Worm (Caenorhabditis elegans) whole organism, L3 larva: ENCODE results near the gene emre-1.
A peak's percentile ranks its signal among the peaks of the same experiment; 100 is the strongest.

Experiments used
- R02D3.7 ChIP-seq: fragments of 150-350 bp; optimal IDR thresholded peaks from 2 replicates; lab custom pipeline; 2014; ENCODE audit warnings: missing biosample characterization, missing genetic modification characterization
- ZK546.5 ChIP-seq: sonication (generic microtip); optimal IDR thresholded peaks from 2 replicates; lab custom pipeline; 2017; ENCODE audit warnings: missing biosample characterization, missing genetic modification characterization
- aly-2 ChIP-seq: fragments of 150-350 bp; optimal IDR thresholded peaks from 2 replicates; lab custom pipeline; 2014; ENCODE audit warnings: missing biosample characterization, missing genetic modification characterization
- ama-1 ChIP-seq: fragments of 150-350 bp; optimal IDR thresholded peaks from 2 replicates; lab custom pipeline; 2018
- ceh-16 ChIP-seq: sonication (generic microtip); optimal IDR thresholded peaks from 2 replicates; lab custom pipeline; 2017; ENCODE audit warnings: missing biosample characterization, missing genetic modification characterization
- ceh-28 ChIP-seq: fragments of 150-350 bp; optimal IDR thresholded peaks from 2 replicates; lab custom pipeline; 2014; ENCODE audit warnings: missing biosample characterization, missing genetic modification reagents, missing genetic modification characterization
- ceh-82 ChIP-seq: fragments of 150-350 bp; optimal IDR thresholded peaks from 2 replicates; lab custom pipeline; 2014; ENCODE audit warnings: missing biosample characterization, missing genetic modification characterization
- ceh-9 ChIP-seq: sonication (generic microtip); optimal IDR thresholded peaks from 2 replicates; lab custom pipeline; 2018; ENCODE audit warnings: missing biosample characterization, missing genetic modification characterization
- daf-12 ChIP-seq: fragments of 150-350 bp; optimal IDR thresholded peaks from 2 replicates; lab custom pipeline; 2014; ENCODE audit warnings: missing biosample characterization, missing genetic modification reagents, missing genetic modification characterization
- egl-27 ChIP-seq: sonication (generic microtip); optimal IDR thresholded peaks from 4 replicates; lab custom pipeline; 2017; ENCODE audit warnings: missing biosample characterization, missing genetic modification reagents, missing genetic modification characterization
- egl-5 ChIP-seq: fragments of 150-350 bp; optimal IDR thresholded peaks from 2 replicates; lab custom pipeline; 2017; ENCODE audit warnings: missing biosample characterization, missing genetic modification reagents, missing genetic modification characterization, inconsistent platforms
- elt-1 ChIP-seq: fragments of 150-350 bp; optimal IDR thresholded peaks from 2 replicates; lab custom pipeline; 2014; ENCODE audit warnings: missing biosample characterization, missing genetic modification characterization
- elt-2 ChIP-seq: sonication (generic microtip); optimal IDR thresholded peaks from 2 replicates; lab custom pipeline; 2016; ENCODE audit warnings: missing genetic modification reagents, mild to moderate bottlenecking, missing genetic modification characterization, missing compliant biosample characterization
- elt-3 ChIP-seq, 3 experiments: fragments of 150-350 bp in 1 of 3; sonication (generic microtip) in 2 of 3; optimal IDR thresholded peaks; 2 replicates in 2 of 3; 4 replicates in 1 of 3; lab custom pipeline; 2014 to 2017; ENCODE audit warnings: missing biosample characterization in 3 of 3, missing genetic modification characterization in 3 of 3
- eor-1 ChIP-seq, 2 experiments: fragments of 150-350 bp; optimal IDR thresholded peaks; 2 replicates each; lab custom pipeline; 2014 to 2018; ENCODE audit warnings: missing biosample characterization in 2 of 2, missing genetic modification characterization in 2 of 2
- fkh-10 ChIP-seq: sonication (generic microtip); optimal IDR thresholded peaks from 2 replicates; lab custom pipeline; 2017; ENCODE audit warnings: missing biosample characterization, missing genetic modification reagents, missing genetic modification characterization
- fkh-2 ChIP-seq: fragments of 150-350 bp; optimal IDR thresholded peaks from 2 replicates; lab custom pipeline; 2014; ENCODE audit warnings: missing biosample characterization, missing genetic modification reagents, missing genetic modification characterization
- fos-1 ChIP-seq: fragments of 150-350 bp; optimal IDR thresholded peaks from 2 replicates; lab custom pipeline; 2014; ENCODE audit warnings: missing biosample characterization, missing genetic modification characterization
- hmg-11 ChIP-seq: sonication (generic microtip); optimal IDR thresholded peaks from 2 replicates; lab custom pipeline; 2016; ENCODE audit warnings: missing genetic modification characterization, missing compliant biosample characterization
- jun-1 ChIP-seq: fragments of 150-350 bp; optimal IDR thresholded peaks from 2 replicates; lab custom pipeline; 2014; ENCODE audit warnings: missing biosample characterization, missing genetic modification reagents, missing genetic modification characterization
- lin-15B ChIP-seq: fragments of 150-350 bp; optimal IDR thresholded peaks from 2 replicates; lab custom pipeline; 2014; ENCODE audit warnings: missing biosample characterization, missing genetic modification characterization
- lin-39 ChIP-seq: fragments of 150-350 bp; optimal IDR thresholded peaks from 2 replicates; lab custom pipeline; 2018; ENCODE audit warnings: missing biosample characterization, missing genetic modification reagents, missing genetic modification characterization
- lsy-12 ChIP-seq: sonication (generic microtip); optimal IDR thresholded peaks from 2 replicates; lab custom pipeline; 2016; ENCODE audit warnings: mild to moderate bottlenecking, missing genetic modification characterization, missing compliant biosample characterization
- mdl-1 ChIP-seq: fragments of 150-350 bp; optimal IDR thresholded peaks from 2 replicates; lab custom pipeline; 2014; ENCODE audit warnings: missing biosample characterization, missing genetic modification characterization
- mml-1 ChIP-seq: fragments of 150-350 bp; sonication (generic microtip); optimal IDR thresholded peaks from 3 replicates; lab custom pipeline; 2014; ENCODE audit warnings: missing biosample characterization, missing genetic modification characterization
- nfya-1 ChIP-seq: sonication (generic microtip); optimal IDR thresholded peaks from 2 replicates; lab custom pipeline; 2017; ENCODE audit warnings: missing genetic modification characterization, mild to moderate bottlenecking, missing compliant biosample characterization, antibody characterized with exemption, moderate library complexity; ENCODE audit not compliant: insufficient read depth
- nhr-11 ChIP-seq: fragments of 150-350 bp; optimal IDR thresholded peaks from 2 replicates; lab custom pipeline; 2014; ENCODE audit warnings: missing biosample characterization, missing genetic modification characterization
- nhr-12 ChIP-seq: fragments of 150-350 bp; optimal IDR thresholded peaks from 2 replicates; lab custom pipeline; 2014; ENCODE audit warnings: missing biosample characterization, missing genetic modification characterization
- nhr-23 ChIP-seq: fragments of 150-350 bp; optimal IDR thresholded peaks from 2 replicates; lab custom pipeline; 2014; ENCODE audit warnings: missing biosample characterization, missing genetic modification reagents, missing genetic modification characterization
- nhr-237 ChIP-seq: fragments of 150-350 bp; optimal IDR thresholded peaks from 2 replicates; lab custom pipeline; 2014; ENCODE audit warnings: missing biosample characterization, missing genetic modification characterization
- nhr-25 ChIP-seq: sonication (generic microtip); optimal IDR thresholded peaks from 2 replicates; lab custom pipeline; 2017; ENCODE audit warnings: missing biosample characterization, missing genetic modification characterization
- nhr-28 ChIP-seq: fragments of 150-350 bp; optimal IDR thresholded peaks from 2 replicates; lab custom pipeline; 2014; ENCODE audit warnings: missing biosample characterization, missing genetic modification characterization
- nhr-43 ChIP-seq: sonication (generic microtip); optimal IDR thresholded peaks from 2 replicates; lab custom pipeline; 2016; ENCODE audit warnings: mild to moderate bottlenecking, missing genetic modification characterization, missing compliant biosample characterization; ENCODE audit not compliant: poor library complexity, severe bottlenecking
- nhr-67 ChIP-seq: fragments of 150-350 bp; optimal IDR thresholded peaks from 2 replicates; lab custom pipeline; 2014; ENCODE audit warnings: missing biosample characterization, missing genetic modification characterization
- nhr-76 ChIP-seq: fragments of 150-350 bp; sonication (generic microtip); optimal IDR thresholded peaks from 5 replicates; lab custom pipeline; 2014; ENCODE audit warnings: missing biosample characterization, missing genetic modification characterization
- nhr-77 ChIP-seq: fragments of 150-350 bp; optimal IDR thresholded peaks from 2 replicates; lab custom pipeline; 2014; ENCODE audit warnings: missing biosample characterization, missing genetic modification characterization
- pha-4 ChIP-seq: fragments of 150-350 bp; optimal IDR thresholded peaks from 2 replicates; lab custom pipeline; 2014; ENCODE audit warnings: missing biosample characterization, missing genetic modification reagents, missing genetic modification characterization
- pqm-1 ChIP-seq: fragments of 150-350 bp; optimal IDR thresholded peaks from 2 replicates; lab custom pipeline; 2017; ENCODE audit warnings: missing biosample characterization, missing genetic modification characterization, inconsistent platforms
- skn-1 ChIP-seq: fragments of 150-350 bp; optimal IDR thresholded peaks from 2 replicates; lab custom pipeline; 2014; ENCODE audit warnings: missing biosample characterization, missing genetic modification characterization
- snpc-4 ChIP-seq: fragments of 150-350 bp; optimal IDR thresholded peaks from 2 replicates; lab custom pipeline; 2014; ENCODE audit warnings: missing biosample characterization, missing genetic modification characterization
- tbx-2 ChIP-seq: sonication (generic microtip); optimal IDR thresholded peaks from 2 replicates; lab custom pipeline; 2016; ENCODE audit warnings: mild to moderate bottlenecking, missing genetic modification characterization, missing compliant biosample characterization
- unc-39 ChIP-seq: sonication (generic microtip); optimal IDR thresholded peaks from 4 replicates; lab custom pipeline; 2017; ENCODE audit warnings: missing biosample characterization, missing genetic modification characterization
- unc-62 ChIP-seq: fragments of 150-350 bp; sonication (generic microtip); optimal IDR thresholded peaks from 4 replicates; lab custom pipeline; 2014; ENCODE audit warnings: missing biosample characterization, missing genetic modification reagents, missing genetic modification characterization
- zag-1 ChIP-seq: fragments of 150-350 bp; optimal IDR thresholded peaks from 2 replicates; lab custom pipeline; 2014; ENCODE audit warnings: missing biosample characterization, missing genetic modification characterization
- ztf-11 ChIP-seq: fragments of 150-350 bp; optimal IDR thresholded peaks from 2 replicates; lab custom pipeline; 2014; ENCODE audit warnings: missing biosample characterization, missing genetic modification characterization
- ztf-4 ChIP-seq: fragments of 150-350 bp; optimal IDR thresholded peaks from 2 replicates; lab custom pipeline; 2014; ENCODE audit warnings: missing biosample characterization, missing genetic modification characterization

emre-1 gene

ce11 chrX:14975467-14976167 lies 3.9 kb upstream of the emre-1 start, which contains the start of gene F20D1.3 (continued):
- no peak for TF ChIP-seq unc-62 (GFP tag; lab: Kevin White, UChicago)
- TF ChIP-seq fkh-10 (GFP tag; lab: Kevin White, UChicago) = no peak
- no peak for TF ChIP-seq elt-3 (tag; optimal IDR thresholded peaks at IDR 0.05; lab: Kevin White, UChicago)
- TF ChIP-seq aly-2 = no peak

- TF ChIP-seq nhr-25 (tag; lab: Kevin White, UChicago) (no peak), daf-12 (tag; lab: Kevin White, UChicago) (no peak), fos-1 (tag; lab: Kevin White, UChicago) (no peak), ZK546.5 (no peak), nhr-12 (tag; lab: Kevin White, UChicago) (no peak), egl-27 (tag; lab: Kevin White, UChicago) (no peak), nfya-1 (tag; lab: Kevin White, UChicago) (no peak), ceh-82 (tag; lab: Kevin White, UChicago) (no peak), fkh-2 (tag; lab: Kevin White, UChicago) (no peak)
Observed at ce11 chrX:14976840-14977534, 2.5 kb upstream of the emre-1 start.

- TF ChIP-seq mdl-1 (tag; lab: Kevin White, UChicago) (no peak), ZK546.5 (no peak), nhr-28 (tag; lab: Kevin White, UChicago) (no peak), eor-1 (tag; optimal IDR thresholded peaks at IDR 0.05; lab: Kevin White, UChicago) (no peak), egl-5 (no peak), nhr-77 (tag; lab: Kevin White, UChicago) (no peak), nhr-23 (no peak), jun-1 (tag; lab: Kevin White, UChicago) (no peak), ceh-9 (no peak), unc-39 (tag; lab: Kevin White, UChicago) (no peak), aly-2 (no peak), tbx-2 (tag; lab: Kevin White, UChicago) (no peak), fkh-2 (tag; lab: Kevin White, UChicago) (no peak), daf-12 (tag; lab: Kevin White, UChicago) (no peak), elt-2 (peak; percentile 2), R02D3.7 (tag; lab: Kevin White, UChicago) (no peak), lin-15B (no peak), nhr-43 (tag; lab: Kevin White, UChicago) (peak; percentile 37), skn-1 (tag; lab: Kevin White, UChicago) (no peak), ztf-11 (tag; lab: Kevin White, UChicago) (no peak), pha-4 (tag; lab: Kevin White, UChicago) (peak; percentile 70), nhr-25 (tag; lab: Kevin White, UChicago) (peak; percentile 4), lin-39 (tag; lab: Kevin White, UChicago) (peak; percentile 24), nhr-76 (tag; lab: Kevin White, UChicago) (no peak), pqm-1 (no peak), ztf-4 (tag; lab: Kevin White, UChicago) (no peak), nhr-237 (tag; lab: Kevin White, UChicago) (no peak), nhr-67 (tag; lab: Kevin White, UChicago) (no peak), mml-1 (no peak), egl-27 (tag; lab: Kevin White, UChicago) (no peak), nhr-11 (no peak), fos-1 (tag; lab: Kevin White, UChicago) (no peak), ceh-16 (no peak), ama-1 (lab: Kevin White, UChicago) (peak; percentile 90), nfya-1 (tag; lab: Kevin White, UChicago) (peak; percentile 63), zag-1 (no peak), elt-1 (tag; lab: Kevin White, UChicago) (no peak), hmg-11 (peak; percentile 11), fkh-10 (GFP tag; lab: Kevin White, UChicago) (no peak), ceh-82 (tag; lab: Kevin White, UChicago) (no peak), lsy-12 (tag; lab: Kevin White, UChicago) (no peak), elt-3 (tag; optimal IDR thresholded peaks at IDR 0.05; lab: Kevin White, UChicago) (peak in 1 of 3 experiments; percentile 17), snpc-4 (tag; lab: Kevin White, UChicago) (no peak), unc-62 (GFP tag; lab: Kevin White, UChicago) (no peak), nhr-12 (tag; lab: Kevin White, UChicago) (no peak), ceh-28 (peak; percentile 55)
Observed at ce11 chrX:14978756-14979155, 732 bp upstream of the emre-1 start.
